Worm (Caenorhabditis elegans): ENCODE results near the gene AH9.6.

ce11 chrX:2261003-2261402 is 6.9 kb downstream of the AH9.6 start, which contains the start of gene AH9.3:
- TF ChIP-seq M03D4.4 (tag; optimal IDR thresholded peaks at IDR 0.05) (no peak), unc-62 (GFP tag; optimal IDR thresholded peaks at IDR 0.05) (no peak), snpc-4 (tag; optimal IDR thresholded peaks at IDR 0.05) (no peak), pha-4 (tag; optimal IDR thresholded peaks at IDR 0.05) (no peak), nhr-76 (tag; optimal IDR thresholded peaks at IDR 0.05) (no peak), cnd-1 (tag; optimal IDR thresholded peaks at IDR 0.05) (no peak), nhr-28 (tag; optimal IDR thresholded peaks at IDR 0.05) (no peak), lin-13 (tag; optimal IDR thresholded peaks at IDR 0.05) (no peak), ztf-11 (tag; optimal IDR thresholded peaks at IDR 0.05) (no peak)
